Fruit fly (Drosophila melanogaster) whole organism, wandering third instar larva: ENCODE data around the gene fipi.

ENCODE experiments used
- Abd-B ChIP-seq: fragments of >200 bp; optimal IDR thresholded peaks from 2 replicates; lab custom pipeline; 2017; ENCODE audit warnings: missing biosample characterization, missing genetic modification characterization
- CG32264 ChIP-seq: fragments of 200-800 bp; sonication (Bioruptor generic); optimal IDR thresholded peaks from 2 replicates; lab custom pipeline; 2016; ENCODE audit warnings: missing biosample characterization, missing genetic modification characterization
- CG9705 ChIP-seq: fragments of 200-800 bp; sonication (Bioruptor generic); optimal IDR thresholded peaks from 2 replicates; lab custom pipeline; 2018; ENCODE audit warnings: missing biosample characterization, mild to moderate bottlenecking, missing genetic modification characterization
- CrebA ChIP-seq: fragments of 200-800 bp; sonication (Bioruptor generic); optimal IDR thresholded peaks from 2 replicates; lab custom pipeline; 2016; ENCODE audit warnings: missing biosample characterization, mild to moderate bottlenecking, missing genetic modification characterization, borderline replicate concordance
- Dfd ChIP-seq: fragments of >200 bp; optimal IDR thresholded peaks from 2 replicates; lab custom pipeline; 2017; ENCODE audit warnings: missing biosample characterization, missing genetic modification characterization
- Dif ChIP-seq: fragments of 200-275, 200-300 bp; sonication (Bioruptor generic); optimal IDR thresholded peaks from 2 replicates; lab custom pipeline; 2018; ENCODE audit warnings: missing biosample characterization, missing genetic modification characterization; ENCODE audit not compliant: partially characterized antibody
- GATAd ChIP-seq: sonication (Bioruptor generic); optimal IDR thresholded peaks from 2 replicates; lab custom pipeline; 2016; ENCODE audit warnings: missing biosample characterization, missing genetic modification characterization
- HLH106 ChIP-seq: fragments of 200-800 bp; optimal IDR thresholded peaks from 3 replicates; lab custom pipeline; 2019; ENCODE audit warnings: missing biosample characterization, mild to moderate bottlenecking, missing genetic modification characterization, moderate library complexity
- Hnf4 ChIP-seq: fragments of 200-800 bp; sonication (Bioruptor generic); optimal IDR thresholded peaks from 2 replicates; lab custom pipeline; 2016; ENCODE audit warnings: missing biosample characterization, mild to moderate bottlenecking, missing genetic modification characterization
- Hr78 ChIP-seq: fragments of >200 bp; optimal IDR thresholded peaks from 2 replicates; lab custom pipeline; 2017; ENCODE audit warnings: missing biosample characterization, missing genetic modification characterization
- Hr83 ChIP-seq: fragments of 200-300 bp; sonication (Bioruptor generic); optimal IDR thresholded peaks from 2 replicates; lab custom pipeline; 2016; ENCODE audit warnings: missing biosample characterization, mild to moderate bottlenecking, missing genetic modification characterization, moderate library complexity; ENCODE audit not compliant: poor library complexity, severe bottlenecking
- Mio ChIP-seq: sonication (Bioruptor generic); optimal IDR thresholded peaks from 2 replicates; lab custom pipeline; 2016; ENCODE audit warnings: missing biosample characterization, missing genetic modification characterization
- N ChIP-seq: fragments of >200 bp; optimal IDR thresholded peaks from 2 replicates; lab custom pipeline; 2018; ENCODE audit warnings: missing biosample characterization, missing external identifiers, missing genetic modification characterization
- OdsH ChIP-seq: fragments of 200-800 bp; sonication (Bioruptor generic); optimal IDR thresholded peaks from 2 replicates; lab custom pipeline; 2016; ENCODE audit warnings: missing biosample characterization, mild to moderate bottlenecking, missing genetic modification characterization
- Rel ChIP-seq, 2 experiments: fragments of 200-800 bp; sonication (Bioruptor generic) in 1 of 2; optimal IDR thresholded peaks; 2 replicates in 1 of 2; 3 replicates in 1 of 2; lab custom pipeline; 2016 to 2019; ENCODE audit warnings: mild to moderate bottlenecking in 2 of 2, missing biosample characterization in 2 of 2, missing genetic modification characterization in 2 of 2, moderate library complexity in 1 of 2
- Sp1 ChIP-seq: fragments of 200-800 bp; sonication (Bioruptor generic); optimal IDR thresholded peaks from 3 replicates; lab custom pipeline; 2019; ENCODE audit warnings: missing biosample characterization, mild to moderate bottlenecking, missing genetic modification characterization, moderate library complexity
- br ChIP-seq: fragments of 200-800 bp; sonication (Bioruptor generic); optimal IDR thresholded peaks from 2 replicates; lab custom pipeline; 2016; ENCODE audit warnings: missing biosample characterization, missing genetic modification characterization
- brk ChIP-seq: fragments of 200-800 bp; sonication (Bioruptor generic); optimal IDR thresholded peaks from 2 replicates; lab custom pipeline; 2016; ENCODE audit warnings: missing biosample characterization, mild to moderate bottlenecking, missing genetic modification characterization
- dl ChIP-seq, 2 experiments: fragments of 175-275, 200-275 bp in 1 of 2; fragments of 200-275 bp in 1 of 2; sonication (Bioruptor generic); optimal IDR thresholded peaks; lab custom pipeline; 2018; ENCODE audit warnings: mild to moderate bottlenecking in 2 of 2, missing biosample characterization in 2 of 2, missing genetic modification characterization in 2 of 2, moderate library complexity in 2 of 2; ENCODE audit not compliant: partially characterized antibody in 2 of 2, insufficient read depth in 1 of 2
- dmrt93B ChIP-seq: fragments of 200-800 bp; sonication (Bioruptor generic); optimal IDR thresholded peaks from 2 replicates; lab custom pipeline; 2018; ENCODE audit warnings: missing biosample characterization, mild to moderate bottlenecking, missing genetic modification characterization
- dsf ChIP-seq: sonication (Bioruptor generic); optimal IDR thresholded peaks from 2 replicates; lab custom pipeline; 2016; ENCODE audit warnings: missing biosample characterization, missing genetic modification characterization, borderline replicate concordance
- ey ChIP-seq: fragments of 200-800 bp; sonication (Bioruptor generic); optimal IDR thresholded peaks from 2 replicates; lab custom pipeline; 2016; ENCODE audit warnings: missing biosample characterization, missing genetic modification characterization
- foxo ChIP-seq, 2 experiments: fragments of 200-800 bp; sonication (Bioruptor generic); optimal IDR thresholded peaks; 2 replicates in 1 of 2; 3 replicates in 1 of 2; lab custom pipeline; 2016 to 2017; ENCODE audit warnings: missing biosample characterization in 2 of 2, missing genetic modification characterization in 2 of 2
- fru ChIP-seq: fragments of 200-800 bp; sonication (Bioruptor generic); optimal IDR thresholded peaks from 3 replicates; lab custom pipeline; 2016; ENCODE audit warnings: missing biosample characterization, mild to moderate bottlenecking, missing genetic modification characterization
- h ChIP-seq: fragments of 200-800 bp; sonication (Bioruptor generic); optimal IDR thresholded peaks from 3 replicates; lab custom pipeline; 2016; ENCODE audit warnings: missing biosample characterization, mild to moderate bottlenecking, missing genetic modification characterization
- jim ChIP-seq: fragments of 175-275, 200-325 bp; sonication (Bioruptor generic); optimal IDR thresholded peaks from 2 replicates; lab custom pipeline; 2016; ENCODE audit warnings: missing biosample characterization, mild to moderate bottlenecking, missing genetic modification characterization
- lola ChIP-seq: fragments of >200 bp; optimal IDR thresholded peaks from 2 replicates; lab custom pipeline; 2017; ENCODE audit warnings: missing biosample characterization, missing genetic modification characterization
- pan ChIP-seq: fragments of >200 bp; optimal IDR thresholded peaks from 2 replicates; lab custom pipeline; 2017
- psq ChIP-seq: fragments of 200-800 bp; sonication (Bioruptor generic); optimal IDR thresholded peaks from 3 replicates; lab custom pipeline; 2017; ENCODE audit warnings: missing biosample characterization, mild to moderate bottlenecking, missing genetic modification characterization, moderate library complexity
- rgr ChIP-seq: fragments of 200-800 bp; sonication (Bioruptor generic); optimal IDR thresholded peaks from 3 replicates; lab custom pipeline; 2016; ENCODE audit warnings: missing biosample characterization, mild to moderate bottlenecking, missing genetic modification characterization
- sage ChIP-seq: fragments of 200-800 bp; sonication (Bioruptor generic); optimal IDR thresholded peaks from 2 replicates; lab custom pipeline; 2016; ENCODE audit warnings: missing biosample characterization, mild to moderate bottlenecking, missing genetic modification characterization
- sv ChIP-seq: fragments of 200-800 bp; sonication (Bioruptor generic); optimal IDR thresholded peaks from 3 replicates; lab custom pipeline; 2016; ENCODE audit warnings: missing biosample characterization, missing genetic modification characterization
- tai ChIP-seq: sonication (Bioruptor generic); optimal IDR thresholded peaks from 2 replicates; lab custom pipeline; 2016; ENCODE audit warnings: missing biosample characterization, missing genetic modification characterization
- woc ChIP-seq: sonication (Bioruptor generic); optimal IDR thresholded peaks from 2 replicates; lab custom pipeline; 2016; ENCODE audit warnings: missing biosample characterization, mild to moderate bottlenecking, missing genetic modification characterization

fipi gene

DNA sequence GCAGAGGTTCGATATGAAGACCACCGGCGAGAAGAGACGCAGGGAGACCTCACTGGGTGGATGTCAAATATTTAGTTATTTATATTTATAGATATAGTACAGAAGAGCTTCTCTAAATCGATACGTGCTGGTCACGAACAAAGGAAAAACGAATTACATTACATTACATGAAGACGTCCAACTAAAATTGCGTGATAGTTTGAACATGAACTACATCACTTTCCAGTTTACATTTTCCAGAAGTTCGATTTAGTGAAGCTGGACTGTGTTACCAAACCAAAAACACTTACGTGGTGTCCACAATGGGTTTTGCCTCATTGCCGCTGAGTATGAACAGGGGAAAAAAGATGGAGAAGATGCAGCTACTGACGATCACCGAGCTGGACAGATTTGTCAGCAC is 42.3 kb upstream of the fipi start:
- TF ChIP-seq psq (GFP tag; lab: Kevin White, UChicago), result no peak
- no peak for TF ChIP-seq lola (GFP tag; lab: Kevin White, UChicago)
- no peak for TF ChIP-seq tai
- TF ChIP-seq Hr83 (GFP tag; lab: Kevin White, UChicago), result no peak
- TF ChIP-seq dsf (GFP tag; lab: Kevin White, UChicago), result no peak
- no peak for TF ChIP-seq rgr (GFP tag; lab: Kevin White, UChicago)
- no peak for TF ChIP-seq ey (GFP tag; lab: Kevin White, UChicago)
- no peak for TF ChIP-seq Dfd
- TF ChIP-seq h, result no peak
- no peak for TF ChIP-seq Abd-B (GFP tag; lab: Kevin White, UChicago)

DNA sequence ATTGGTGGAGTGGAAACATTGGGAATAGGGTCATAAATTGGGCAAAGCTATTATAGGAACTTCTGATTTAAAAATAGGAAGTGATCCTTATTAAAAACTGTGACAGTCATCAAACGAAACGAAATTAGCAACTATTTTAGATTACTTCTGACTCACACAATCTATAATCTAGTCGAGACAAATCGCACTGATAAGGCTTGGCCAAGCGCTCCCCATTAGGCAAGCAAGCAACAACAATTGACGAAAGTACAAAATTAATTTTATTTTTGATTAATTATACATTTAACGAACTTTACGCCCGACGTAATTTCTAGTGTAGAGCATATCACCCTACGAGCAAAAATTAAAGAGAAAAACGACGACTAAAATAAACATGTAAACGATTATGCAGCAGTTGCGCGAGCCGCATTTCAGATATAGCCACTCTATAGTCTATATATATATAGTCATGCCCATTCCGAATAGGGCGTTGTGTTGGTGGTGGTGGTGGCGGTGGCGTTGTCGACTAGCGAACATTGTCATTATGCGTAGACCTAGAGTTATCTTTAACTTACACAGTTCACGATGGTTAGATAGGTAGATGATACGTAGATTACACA is 41.3 kb upstream of the fipi start, which contains the start of gene Ir25a:
Gene Ir25a (minus strand): TSS at position 210 of the 599 bp plus-strand sequence.
- no peak for TF ChIP-seq Dfd
- TF ChIP-seq ey (GFP tag; lab: Kevin White, UChicago), result no peak
- TF ChIP-seq fru (GFP tag; lab: Kevin White, UChicago), result no peak
- no peak for TF ChIP-seq tai
- no peak for TF ChIP-seq Abd-B (GFP tag; lab: Kevin White, UChicago)
- no peak for TF ChIP-seq sv (GFP tag; lab: Kevin White, UChicago)
- TF ChIP-seq br (GFP tag; lab: Kevin White, UChicago), result no peak
- no peak for TF ChIP-seq HLH106 (tag; lab: Kevin White, UChicago)
- TF ChIP-seq rgr (GFP tag; lab: Kevin White, UChicago), result no peak
- TF ChIP-seq dmrt93B (GFP tag; lab: Kevin White, UChicago), result no peak

DNA sequence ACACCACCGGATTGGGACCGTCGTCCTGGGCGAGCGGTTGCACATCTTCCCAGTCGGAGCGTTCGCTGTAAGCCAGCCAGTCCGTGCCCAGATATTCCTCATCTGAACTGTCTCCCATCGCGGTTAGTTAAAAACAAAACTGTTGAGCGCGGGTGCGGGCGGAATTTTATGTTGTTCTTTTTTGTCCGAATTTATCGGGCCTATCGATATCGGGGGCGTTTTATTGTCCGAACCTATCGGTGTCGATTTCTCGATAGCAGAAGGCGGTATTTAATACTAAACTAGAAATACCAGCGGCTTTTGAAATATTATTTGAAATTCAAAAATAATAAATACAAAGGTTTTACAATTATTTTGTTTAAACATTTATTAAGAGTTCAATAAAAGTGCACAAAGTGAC is 36.6 kb upstream of the fipi start, which contains the start of gene Fnta:
Gene Fnta (minus strand): TSS at position 204 of the 400 bp plus-strand sequence.
- no peak for TF ChIP-seq Sp1 (GFP tag; lab: Kevin White, UChicago)
- no peak for TF ChIP-seq brk (GFP tag; lab: Kevin White, UChicago)
- TF ChIP-seq Mio (GFP tag; lab: Kevin White, UChicago), result no peak
- no peak for TF ChIP-seq Hr78 (GFP tag; lab: Kevin White, UChicago)
- no peak for TF ChIP-seq HLH106 (tag; lab: Kevin White, UChicago)
- TF ChIP-seq rgr (GFP tag; lab: Kevin White, UChicago), result no peak
- no peak for TF ChIP-seq dl (GFP tag; optimal IDR thresholded peaks at IDR 0.05; lab: Kevin White, UChicago; ENCODE audit: insufficient read depth in 1 of 2, partially characterized antibody in 2 of 2)
- TF ChIP-seq foxo (GFP tag; optimal IDR thresholded peaks at IDR 0.05; lab: Kevin White, UChicago), result no peak
- TF ChIP-seq CG9705 (GFP tag; lab: Kevin White, UChicago), result no peak
- no peak for TF ChIP-seq dsf (GFP tag; lab: Kevin White, UChicago)
- no peak for TF ChIP-seq Hnf4
- no peak for TF ChIP-seq GATAd (GFP tag; lab: Kevin White, UChicago)
- TF ChIP-seq sv (GFP tag; lab: Kevin White, UChicago), result no peak
- no peak for TF ChIP-seq fru (GFP tag; lab: Kevin White, UChicago)
- no peak for TF ChIP-seq N

DNA sequence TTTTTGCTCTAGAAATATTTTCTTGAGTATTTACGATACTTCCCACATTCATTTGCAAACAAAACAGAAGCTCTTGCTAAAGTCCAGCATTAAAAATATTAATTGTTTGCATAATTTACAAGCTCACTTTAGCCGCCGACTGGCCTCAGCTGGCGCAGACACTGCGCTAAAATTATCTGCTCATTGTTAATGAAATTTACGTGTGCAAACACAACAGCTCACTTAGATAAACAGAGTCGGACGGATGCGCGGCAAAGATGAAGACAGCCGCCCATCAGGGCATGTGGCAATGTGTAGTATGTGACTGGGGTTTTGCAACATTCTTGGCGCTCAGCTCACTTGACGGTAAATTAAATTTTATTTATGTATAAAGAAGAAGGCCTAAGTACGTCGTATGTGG is 35.2 kb upstream of the fipi start:
- TF ChIP-seq foxo (GFP tag; optimal IDR thresholded peaks at IDR 0.05; lab: Kevin White, UChicago), result peak in 1 of 2 experiments; percentile 16
- TF ChIP-seq pan (lab: Kevin White, UChicago), result no peak
- TF ChIP-seq br (GFP tag; lab: Kevin White, UChicago), result peak; percentile 45
- peak; percentile 18 for TF ChIP-seq OdsH (GFP tag; lab: Kevin White, UChicago)
- no peak for TF ChIP-seq CrebA
- TF ChIP-seq h, result peak; percentile 49
- no peak for TF ChIP-seq Hr78 (GFP tag; lab: Kevin White, UChicago)
- TF ChIP-seq Hr83 (GFP tag; lab: Kevin White, UChicago), result peak; percentile 83
- no peak for TF ChIP-seq HLH106 (tag; lab: Kevin White, UChicago)

DNA sequence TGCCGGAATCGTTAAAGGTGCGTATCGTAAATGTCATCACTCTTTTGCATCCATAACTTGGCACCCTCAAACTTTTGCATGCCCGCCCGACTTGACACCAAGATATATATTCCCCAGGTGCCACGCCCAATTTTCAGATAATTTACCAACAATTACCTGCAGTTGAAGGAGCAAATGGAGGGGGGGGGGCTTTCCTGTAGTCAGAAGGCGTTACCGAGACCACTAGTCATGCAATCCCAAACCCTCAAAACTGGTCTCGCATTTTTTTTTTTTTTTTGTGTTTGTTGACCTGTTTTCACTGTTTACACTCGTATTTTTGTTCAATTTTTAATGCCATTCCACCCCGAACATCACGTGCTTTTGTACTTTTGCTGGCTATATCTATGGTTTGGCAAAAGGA is 31.9 kb upstream of the fipi start:
- TF ChIP-seq CG9705 (GFP tag; lab: Kevin White, UChicago), result no peak
- no peak for TF ChIP-seq lola (GFP tag; lab: Kevin White, UChicago)
- TF ChIP-seq Abd-B (GFP tag; lab: Kevin White, UChicago), result no peak
- no peak for TF ChIP-seq Dif (GFP tag; lab: Kevin White, UChicago)
- no peak for TF ChIP-seq sage
- no peak for TF ChIP-seq CG32264 (GFP tag; lab: Kevin White, UChicago)
- no peak for TF ChIP-seq N
- TF ChIP-seq jim (GFP tag; lab: Kevin White, UChicago), result no peak
- TF ChIP-seq h, result no peak
- no peak for TF ChIP-seq Hr78 (GFP tag; lab: Kevin White, UChicago)
- no peak for TF ChIP-seq br (GFP tag; lab: Kevin White, UChicago)
- TF ChIP-seq woc (GFP tag; lab: Kevin White, UChicago), result no peak
- TF ChIP-seq ey (GFP tag; lab: Kevin White, UChicago), result no peak
- TF ChIP-seq Rel (GFP tag; optimal IDR thresholded peaks at IDR 0.05; lab: Kevin White, UChicago), result no peak
- no peak for TF ChIP-seq Rel (tag; optimal IDR thresholded peaks at IDR 0.05; lab: Kevin White, UChicago)
